Worm (Caenorhabditis elegans) whole organism, L4/young adult: ENCODE data around the gene F45G2.7.

Experiments
- W03F9.2 ChIP-seq: fragments of 150-350 bp; optimal IDR thresholded peaks from 2 replicates; lab custom pipeline; 2014; ENCODE audit warnings: missing biosample characterization, missing genetic modification characterization
- dao-5 ChIP-seq: sonication (generic microtip); optimal IDR thresholded peaks from 2 replicates; lab custom pipeline; 2016; ENCODE audit warnings: missing genotype, missing genetic modification characterization, moderate library complexity, missing compliant biosample characterization
- him-1 ChIP-seq: sonication (generic microtip); optimal IDR thresholded peaks from 2 replicates; lab custom pipeline; 2016; ENCODE audit warnings: missing genotype, missing genetic modification reagents, missing genetic modification characterization, missing compliant biosample characterization

- TF ChIP-seq him-1 (tag; lab: Kevin White, UChicago): no peak
- TF ChIP-seq W03F9.2: no peak
- no peak for TF ChIP-seq dao-5 (tag; lab: Kevin White, UChicago)
These were observed 48.5 kb downstream of the F45G2.7 start, which contains the start of gene T03F6.4 for ce11 chrIII:13385850-13386249.
